Worm (Caenorhabditis elegans): ENCODE results near the gene F40G12.2.

ce11 chrV:14248025-14248424 lies 12.7 kb downstream of the F40G12.2 start, which contains the start of gene K02E11.4:
- no peak for TF ChIP-seq blmp-1 (tag; optimal IDR thresholded peaks at IDR 0.05; ENCODE audit: insufficient read depth)
- no peak for TF ChIP-seq egl-27 (tag; optimal IDR thresholded peaks at IDR 0.05)
- TF ChIP-seq nhr-11 (tag; optimal IDR thresholded peaks at IDR 0.05), result no peak
- no peak for TF ChIP-seq nhr-23 (tag; optimal IDR thresholded peaks at IDR 0.05)
- TF ChIP-seq nhr-25 (tag; optimal IDR thresholded peaks at IDR 0.05), result no peak
- TF ChIP-seq nhr-237 (tag; optimal IDR thresholded peaks at IDR 0.05), result no peak
- TF ChIP-seq unc-39 (tag; optimal IDR thresholded peaks at IDR 0.05), result no peak
- no peak for TF ChIP-seq lin-11 (tag; optimal IDR thresholded peaks at IDR 0.05)

Data from whole organism, L2 larva.